Fruit fly (Drosophila melanogaster) whole organism, prepupa: ENCODE data around the gene CG31068.

ENCODE experiments used
- CG11762 ChIP-seq: fragments of 200-800 bp; sonication (Bioruptor generic); optimal IDR thresholded peaks from 3 replicates; lab custom pipeline; 2016; ENCODE audit warnings: missing biosample characterization, missing genetic modification characterization; ENCODE audit not compliant: insufficient read depth
- Ets96B ChIP-seq: fragments of 200-800 bp; optimal IDR thresholded peaks from 2 replicates; lab custom pipeline; 2019; ENCODE audit warnings: missing biosample characterization, mild to moderate bottlenecking, missing genetic modification characterization, moderate library complexity
- Smox ChIP-seq: fragments of 200-800 bp; sonication (Bioruptor generic); optimal IDR thresholded peaks from 3 replicates; lab custom pipeline; 2016; ENCODE audit warnings: missing biosample characterization, missing genetic modification characterization
- Sox15 ChIP-seq: fragments of 200-800 bp; sonication (Bioruptor generic); optimal IDR thresholded peaks from 3 replicates; lab custom pipeline; 2016; ENCODE audit warnings: missing biosample characterization, missing genetic modification characterization
- acj6 ChIP-seq: fragments of 200-800 bp; sonication (Bioruptor generic); optimal IDR thresholded peaks from 3 replicates; lab custom pipeline; 2016; ENCODE audit warnings: missing biosample characterization, missing genetic modification characterization
- lz ChIP-seq: fragments of 200-800 bp; sonication (Bioruptor generic); optimal IDR thresholded peaks from 3 replicates; lab custom pipeline; 2016; ENCODE audit warnings: missing biosample characterization, missing genetic modification characterization
- spab ChIP-seq: fragments of 200-800 bp; sonication (Bioruptor generic); optimal IDR thresholded peaks from 2 replicates; lab custom pipeline; 2017; ENCODE audit warnings: missing biosample characterization, mild to moderate bottlenecking, missing genetic modification characterization, missing genetic modification reagents
- ss ChIP-seq, 2 experiments: fragments of 200-800 bp; sonication (Bioruptor generic); optimal IDR thresholded peaks; 2 replicates in 1 of 2; 3 replicates in 1 of 2; lab custom pipeline; 2017 to 2018; ENCODE audit warnings: mild to moderate bottlenecking in 2 of 2, missing biosample characterization in 2 of 2, missing genetic modification characterization in 2 of 2, moderate library complexity in 1 of 2

- TF ChIP-seq Ets96B (tag; lab: Kevin White, UChicago) (peak; percentile 66), ss (GFP tag; optimal IDR thresholded peaks at IDR 0.05; lab: Kevin White, UChicago) (peak in 1 of 2 experiments; percentile 37), spab (peak; percentile 46), lz (peak; percentile 21), Sox15 (GFP tag; lab: Kevin White, UChicago) (no peak), CG11762 (GFP tag; lab: Kevin White, UChicago) (no peak), Smox (GFP tag; lab: Kevin White, UChicago) (peak; percentile 16), acj6 (GFP tag; lab: Kevin White, UChicago) (peak; percentile 11)
Observed at dm6 chr3R:27222013-27222673, 11.4 kb upstream of the CG31068 start.
